Worm (Caenorhabditis elegans) whole organism, L3 larva: Measurements from ENCODE around the gene Y67H2A.2.

Source experiments
- R02D3.7 ChIP-seq: fragments of 150-350 bp; optimal IDR thresholded peaks from 2 replicates; lab custom pipeline; 2014; ENCODE audit warnings: missing biosample characterization, missing genetic modification characterization
- ZK546.5 ChIP-seq: sonication (generic microtip); optimal IDR thresholded peaks from 2 replicates; lab custom pipeline; 2017; ENCODE audit warnings: missing biosample characterization, missing genetic modification characterization
- aly-2 ChIP-seq: fragments of 150-350 bp; optimal IDR thresholded peaks from 2 replicates; lab custom pipeline; 2014; ENCODE audit warnings: missing biosample characterization, missing genetic modification characterization
- ama-1 ChIP-seq: fragments of 150-350 bp; optimal IDR thresholded peaks from 2 replicates; lab custom pipeline; 2018
- ceh-28 ChIP-seq: fragments of 150-350 bp; optimal IDR thresholded peaks from 2 replicates; lab custom pipeline; 2014; ENCODE audit warnings: missing biosample characterization, missing genetic modification reagents, missing genetic modification characterization
- ceh-82 ChIP-seq: fragments of 150-350 bp; optimal IDR thresholded peaks from 2 replicates; lab custom pipeline; 2014; ENCODE audit warnings: missing biosample characterization, missing genetic modification characterization
- daf-12 ChIP-seq: fragments of 150-350 bp; optimal IDR thresholded peaks from 2 replicates; lab custom pipeline; 2014; ENCODE audit warnings: missing biosample characterization, missing genetic modification reagents, missing genetic modification characterization
- egl-27 ChIP-seq: sonication (generic microtip); optimal IDR thresholded peaks from 4 replicates; lab custom pipeline; 2017; ENCODE audit warnings: missing biosample characterization, missing genetic modification reagents, missing genetic modification characterization
- egl-5 ChIP-seq: fragments of 150-350 bp; optimal IDR thresholded peaks from 2 replicates; lab custom pipeline; 2017; ENCODE audit warnings: missing biosample characterization, missing genetic modification reagents, missing genetic modification characterization, inconsistent platforms
- elt-3 ChIP-seq, 3 experiments: fragments of 150-350 bp in 1 of 3; sonication (generic microtip) in 2 of 3; optimal IDR thresholded peaks; 2 replicates in 2 of 3; 4 replicates in 1 of 3; lab custom pipeline; 2014 to 2017; ENCODE audit warnings: missing biosample characterization in 3 of 3, missing genetic modification characterization in 3 of 3
- fkh-2 ChIP-seq: fragments of 150-350 bp; optimal IDR thresholded peaks from 2 replicates; lab custom pipeline; 2014; ENCODE audit warnings: missing biosample characterization, missing genetic modification reagents, missing genetic modification characterization
- hmg-11 ChIP-seq: sonication (generic microtip); optimal IDR thresholded peaks from 2 replicates; lab custom pipeline; 2016; ENCODE audit warnings: missing genetic modification characterization, missing compliant biosample characterization
- jun-1 ChIP-seq: fragments of 150-350 bp; optimal IDR thresholded peaks from 2 replicates; lab custom pipeline; 2014; ENCODE audit warnings: missing biosample characterization, missing genetic modification reagents, missing genetic modification characterization
- lin-15B ChIP-seq: fragments of 150-350 bp; optimal IDR thresholded peaks from 2 replicates; lab custom pipeline; 2014; ENCODE audit warnings: missing biosample characterization, missing genetic modification characterization
- lin-39 ChIP-seq: fragments of 150-350 bp; optimal IDR thresholded peaks from 2 replicates; lab custom pipeline; 2018; ENCODE audit warnings: missing biosample characterization, missing genetic modification reagents, missing genetic modification characterization
- lsy-12 ChIP-seq: sonication (generic microtip); optimal IDR thresholded peaks from 2 replicates; lab custom pipeline; 2016; ENCODE audit warnings: mild to moderate bottlenecking, missing genetic modification characterization, missing compliant biosample characterization
- mml-1 ChIP-seq: fragments of 150-350 bp; sonication (generic microtip); optimal IDR thresholded peaks from 3 replicates; lab custom pipeline; 2014; ENCODE audit warnings: missing biosample characterization, missing genetic modification characterization
- nfya-1 ChIP-seq: sonication (generic microtip); optimal IDR thresholded peaks from 2 replicates; lab custom pipeline; 2017; ENCODE audit warnings: missing genetic modification characterization, mild to moderate bottlenecking, missing compliant biosample characterization, antibody characterized with exemption, moderate library complexity; ENCODE audit not compliant: insufficient read depth
- nhr-11 ChIP-seq: fragments of 150-350 bp; optimal IDR thresholded peaks from 2 replicates; lab custom pipeline; 2014; ENCODE audit warnings: missing biosample characterization, missing genetic modification characterization
- nhr-237 ChIP-seq: fragments of 150-350 bp; optimal IDR thresholded peaks from 2 replicates; lab custom pipeline; 2014; ENCODE audit warnings: missing biosample characterization, missing genetic modification characterization
- nhr-25 ChIP-seq: sonication (generic microtip); optimal IDR thresholded peaks from 2 replicates; lab custom pipeline; 2017; ENCODE audit warnings: missing biosample characterization, missing genetic modification characterization
- nhr-28 ChIP-seq: fragments of 150-350 bp; optimal IDR thresholded peaks from 2 replicates; lab custom pipeline; 2014; ENCODE audit warnings: missing biosample characterization, missing genetic modification characterization
- nhr-67 ChIP-seq: fragments of 150-350 bp; optimal IDR thresholded peaks from 2 replicates; lab custom pipeline; 2014; ENCODE audit warnings: missing biosample characterization, missing genetic modification characterization
- nhr-76 ChIP-seq: fragments of 150-350 bp; sonication (generic microtip); optimal IDR thresholded peaks from 5 replicates; lab custom pipeline; 2014; ENCODE audit warnings: missing biosample characterization, missing genetic modification characterization
- nhr-77 ChIP-seq: fragments of 150-350 bp; optimal IDR thresholded peaks from 2 replicates; lab custom pipeline; 2014; ENCODE audit warnings: missing biosample characterization, missing genetic modification characterization
- pha-4 ChIP-seq: fragments of 150-350 bp; optimal IDR thresholded peaks from 2 replicates; lab custom pipeline; 2014; ENCODE audit warnings: missing biosample characterization, missing genetic modification reagents, missing genetic modification characterization
- pqm-1 ChIP-seq: fragments of 150-350 bp; optimal IDR thresholded peaks from 2 replicates; lab custom pipeline; 2017; ENCODE audit warnings: missing biosample characterization, missing genetic modification characterization, inconsistent platforms
- sea-2 ChIP-seq: fragments of 150-350 bp; sonication (generic microtip); optimal IDR thresholded peaks from 4 replicates; lab custom pipeline; 2014; ENCODE audit warnings: missing biosample characterization, missing genetic modification reagents, missing genetic modification characterization
- skn-1 ChIP-seq: fragments of 150-350 bp; optimal IDR thresholded peaks from 2 replicates; lab custom pipeline; 2014; ENCODE audit warnings: missing biosample characterization, missing genetic modification characterization
- unc-62 ChIP-seq: fragments of 150-350 bp; sonication (generic microtip); optimal IDR thresholded peaks from 4 replicates; lab custom pipeline; 2014; ENCODE audit warnings: missing biosample characterization, missing genetic modification reagents, missing genetic modification characterization
- zag-1 ChIP-seq: fragments of 150-350 bp; optimal IDR thresholded peaks from 2 replicates; lab custom pipeline; 2014; ENCODE audit warnings: missing biosample characterization, missing genetic modification characterization
- ztf-11 ChIP-seq: fragments of 150-350 bp; optimal IDR thresholded peaks from 2 replicates; lab custom pipeline; 2014; ENCODE audit warnings: missing biosample characterization, missing genetic modification characterization
- ztf-4 ChIP-seq: fragments of 150-350 bp; optimal IDR thresholded peaks from 2 replicates; lab custom pipeline; 2014; ENCODE audit warnings: missing biosample characterization, missing genetic modification characterization

Y67H2A.2 gene

DNA sequence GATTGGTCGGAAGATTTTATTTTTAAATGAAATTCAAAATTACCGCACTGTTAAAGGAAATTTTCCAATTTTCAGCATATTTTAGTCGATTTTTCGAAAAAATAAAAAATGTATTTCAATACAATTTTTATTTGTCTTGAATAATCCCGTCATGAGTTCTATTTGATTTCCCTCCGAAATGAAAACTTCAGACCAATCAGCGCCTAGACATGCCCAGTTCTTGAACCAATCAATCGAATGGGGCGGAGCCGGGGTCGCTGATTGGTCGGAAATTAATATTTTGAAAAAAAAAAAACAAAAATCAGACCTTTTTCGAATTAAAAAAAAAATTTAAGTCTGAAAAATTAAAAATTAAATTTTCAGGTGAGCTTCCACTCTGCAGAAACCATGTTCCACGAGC lies 12.0 kb upstream of the Y67H2A.2 start:
- TF ChIP-seq jun-1 (tag; lab: Kevin White, UChicago) (no peak), nfya-1 (peak; percentile 70)

- no peak for TF ChIP-seq nhr-67 (tag; lab: Kevin White, UChicago)
- TF ChIP-seq nfya-1: peak; percentile 76
- no peak for TF ChIP-seq ZK546.5 (tag; lab: Kevin White, UChicago)
These were observed 7.2 kb upstream of the Y67H2A.2 start for ce11 chrIV:13304786-13305185.

DNA sequence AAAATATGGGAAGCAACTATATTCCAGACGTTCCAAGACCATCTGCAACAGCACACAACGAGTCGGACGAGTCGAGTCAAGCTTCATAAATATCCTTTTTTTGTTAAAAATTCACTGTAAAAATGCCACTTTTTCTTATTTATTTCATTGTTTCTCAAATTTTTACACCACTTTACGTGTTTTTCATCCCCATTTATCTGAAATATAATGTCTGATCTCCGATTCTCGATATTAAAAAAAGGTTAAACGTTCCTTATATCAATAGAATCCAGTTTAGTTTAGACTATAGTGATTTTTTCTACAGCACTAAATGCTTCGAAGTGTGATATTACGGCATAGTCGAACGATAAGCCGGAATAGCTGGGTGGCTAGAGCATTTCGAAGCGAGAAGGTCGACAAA lies 5.8 kb upstream of the Y67H2A.2 start, which contains the start of gene Y67H2A.7:
TSS of gene Y67H2A.7 (plus strand) at position 301 of the 400 bp plus-strand sequence.
- TF ChIP-seq ztf-4 (tag; lab: Kevin White, UChicago) (no peak), mml-1 (tag; lab: Kevin White, UChicago) (no peak), jun-1 (tag; lab: Kevin White, UChicago) (no peak), ceh-28 (tag; lab: Kevin White, UChicago) (no peak), lin-39 (tag; lab: Kevin White, UChicago) (no peak), ztf-11 (tag; lab: Kevin White, UChicago) (no peak), lsy-12 (tag; lab: Kevin White, UChicago) (no peak), nhr-76 (tag; lab: Kevin White, UChicago) (no peak)

- TF ChIP-seq fkh-2 (tag; lab: Kevin White, UChicago) (no peak), skn-1 (tag; lab: Kevin White, UChicago) (no peak), ama-1 (lab: Kevin White, UChicago) (peak; percentile 45), nhr-11 (tag; lab: Kevin White, UChicago) (no peak), unc-62 (GFP tag; lab: Kevin White, UChicago) (no peak), pqm-1 (tag; lab: Kevin White, UChicago) (no peak), egl-5 (no peak)
These were observed 3.0 kb upstream of the Y67H2A.2 start, which contains the start of gene csn-6 for ce11 chrIV:13300591-13300990. csn-6 (plus strand) TSS chrIV:13300824.

DNA sequence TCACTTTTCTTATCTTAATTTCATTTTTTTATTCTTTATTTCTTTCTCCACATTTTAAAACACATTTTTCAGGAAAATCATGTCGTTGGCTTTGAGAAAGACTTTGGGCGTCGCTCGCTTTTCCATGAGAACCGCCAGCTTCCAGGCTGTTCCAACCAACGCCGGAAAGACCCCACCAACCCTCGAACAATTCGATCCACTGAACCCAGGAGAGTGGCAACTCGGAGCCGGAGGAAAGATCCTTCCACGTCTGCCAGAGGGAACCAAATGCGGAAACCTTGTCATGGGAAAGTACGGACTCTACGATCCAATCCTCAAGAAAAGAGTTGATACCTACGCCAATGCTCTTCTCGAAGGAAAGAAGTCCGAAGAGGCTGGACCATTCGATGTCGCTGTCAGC lies 2.5 kb upstream of the Y67H2A.2 start, which contains the start of gene kdp-1:
TSS of gene kdp-1 (plus strand) at position 80 of the 400 bp plus-strand sequence.
- TF ChIP-seq nhr-76 (tag; lab: Kevin White, UChicago) (no peak), nfya-1 (no peak), daf-12 (tag; lab: Kevin White, UChicago) (no peak), nhr-237 (no peak), aly-2 (no peak), egl-5 (no peak), R02D3.7 (no peak)
- TF ChIP-seq, all 47 proteins: peak for 0

DNA sequence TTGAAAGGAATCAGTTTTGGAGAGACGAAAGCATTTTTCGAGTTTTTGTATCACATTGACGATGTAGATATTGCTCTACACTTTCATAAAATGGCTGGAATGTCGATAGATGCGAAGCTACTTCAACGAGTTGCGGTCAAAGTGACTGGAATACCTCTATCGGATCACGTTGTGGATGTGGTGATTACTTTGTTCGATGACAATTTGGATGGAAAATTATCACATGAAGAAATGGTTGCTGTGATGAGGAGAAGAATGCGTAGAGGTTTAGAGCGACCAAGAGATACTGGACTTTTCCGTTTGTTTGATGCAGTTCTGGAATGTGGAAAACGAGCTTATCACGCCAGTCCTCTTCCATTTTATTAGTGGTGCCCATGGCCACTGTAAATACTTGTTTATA lies 2.0 kb upstream of the Y67H2A.2 start:
- TF ChIP-seq nhr-28 (tag; lab: Kevin White, UChicago): no peak
- no peak for TF ChIP-seq egl-27 (tag; lab: Kevin White, UChicago)
- no peak for TF ChIP-seq sea-2 (GFP tag; lab: Kevin White, UChicago)

DNA sequence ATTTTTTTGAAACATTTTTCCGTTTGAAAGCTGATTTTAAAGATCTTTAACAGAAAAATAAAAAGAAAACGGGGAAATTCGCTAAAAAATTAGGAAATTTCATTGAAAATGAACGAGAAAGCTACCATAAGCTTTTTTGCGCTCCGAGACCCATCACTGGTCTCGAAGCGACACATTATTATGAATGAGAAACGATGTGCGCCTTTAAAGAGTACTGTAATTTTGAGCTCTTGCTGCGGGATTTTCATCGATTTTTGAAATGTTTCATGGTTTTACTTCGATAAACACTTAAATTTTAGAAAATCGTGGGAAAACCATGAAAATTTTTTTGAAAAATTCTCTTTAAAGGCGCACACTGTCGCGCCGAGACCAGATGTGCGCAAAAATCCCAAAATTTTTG lies 7.4 kb downstream of the Y67H2A.2 start:
- TF ChIP-seq fkh-2 (tag; lab: Kevin White, UChicago): no peak
- TF ChIP-seq daf-12 (tag; lab: Kevin White, UChicago): no peak
- no peak for TF ChIP-seq hmg-11 (tag; lab: Kevin White, UChicago)
- no peak for TF ChIP-seq ama-1 (lab: Kevin White, UChicago)
- no peak for TF ChIP-seq jun-1 (tag; lab: Kevin White, UChicago)
- no peak for TF ChIP-seq egl-27 (tag; lab: Kevin White, UChicago)
- no peak for TF ChIP-seq elt-3 (tag; optimal IDR thresholded peaks at IDR 0.05; lab: Kevin White, UChicago)

- TF ChIP-seq lin-39 (tag; lab: Kevin White, UChicago) (peak; percentile 78), lin-15B (tag; lab: Kevin White, UChicago) (peak; percentile 64), nhr-77 (tag; lab: Kevin White, UChicago) (no peak), pha-4 (tag; lab: Kevin White, UChicago) (peak; percentile 45), elt-3 (tag; optimal IDR thresholded peaks at IDR 0.05; lab: Kevin White, UChicago) (no peak), nfya-1 (peak; percentile 44), ZK546.5 (tag; lab: Kevin White, UChicago) (no peak), ceh-82 (tag; lab: Kevin White, UChicago) (no peak), hmg-11 (tag; lab: Kevin White, UChicago) (peak; percentile 25), nhr-25 (tag; lab: Kevin White, UChicago) (peak; percentile 12), zag-1 (tag; lab: Kevin White, UChicago) (no peak)
These were observed 8.3 kb downstream of the Y67H2A.2 start, which contains the start of gene Y67H2A.10 for ce11 chrIV:13289321-13289720. Y67H2A.10 (minus strand) TSS chrIV:13289504.
